Worm (Caenorhabditis elegans) whole organism, mixed stage, embryonic: Measurements from ENCODE around the gene sra-13.

Source experiments
- M03D4.4 ChIP-seq: sonication (generic microtip); optimal IDR thresholded peaks from 2 replicates; lab custom pipeline; 2017; ENCODE audit warnings: mild to moderate bottlenecking, missing genetic modification characterization, missing compliant biosample characterization
- bed-3 ChIP-seq: fragments of 200-800 bp; sonication (Bioruptor generic); optimal IDR thresholded peaks from 3 replicates; lab custom pipeline; 2018; ENCODE audit warnings: mild to moderate bottlenecking, missing genetic modification characterization, moderate library complexity, missing compliant biosample characterization
- blmp-1 ChIP-seq: fragments of 150-350 bp; optimal IDR thresholded peaks from 2 replicates; lab custom pipeline; 2014; ENCODE audit warnings: missing biosample characterization, missing genetic modification characterization
- ceh-39 ChIP-seq: fragments of 150-350 bp; optimal IDR thresholded peaks from 2 replicates; lab custom pipeline; 2014; ENCODE audit warnings: missing biosample characterization, missing genetic modification characterization
- ceh-43 ChIP-seq: fragments of 200-800 bp; sonication (Bioruptor generic); optimal IDR thresholded peaks from 2 replicates; lab custom pipeline; 2018; ENCODE audit warnings: mild to moderate bottlenecking, missing genetic modification characterization, moderate library complexity, missing compliant biosample characterization
- ceh-83 ChIP-seq: fragments of 200-800 bp; sonication (Bioruptor generic); optimal IDR thresholded peaks from 2 replicates; lab custom pipeline; 2018; ENCODE audit warnings: mild to moderate bottlenecking, missing genetic modification characterization, missing compliant biosample characterization
- ces-1 ChIP-seq: fragments of 150-350 bp; optimal IDR thresholded peaks from 2 replicates; lab custom pipeline; 2014; ENCODE audit warnings: missing biosample characterization, missing genetic modification reagents, missing genetic modification characterization
- cnd-1 ChIP-seq: fragments of 200-800 bp; sonication (Bioruptor generic); optimal IDR thresholded peaks from 2 replicates; lab custom pipeline; 2018; ENCODE audit warnings: mild to moderate bottlenecking, missing genetic modification characterization, missing compliant biosample characterization
- drap-1 ChIP-seq: fragments of 200-800 bp; sonication (Bioruptor generic); optimal IDR thresholded peaks from 3 replicates; lab custom pipeline; 2018; ENCODE audit warnings: mild to moderate bottlenecking, missing genetic modification characterization, missing compliant biosample characterization
- elt-1 ChIP-seq: sonication (generic microtip); optimal IDR thresholded peaks from 2 replicates; lab custom pipeline; 2017; ENCODE audit warnings: missing genetic modification characterization, mild to moderate bottlenecking, missing compliant biosample characterization, antibody characterized with exemption, moderate library complexity, borderline replicate concordance; ENCODE audit not compliant: insufficient read depth
- elt-3 ChIP-seq: fragments of 150-350 bp; optimal IDR thresholded peaks from 2 replicates; lab custom pipeline; 2014; ENCODE audit warnings: missing biosample characterization, missing genetic modification characterization
- flh-1 ChIP-seq: fragments of 200-800 bp; sonication (Bioruptor generic); optimal IDR thresholded peaks from 2 replicates; lab custom pipeline; 2018; ENCODE audit warnings: mild to moderate bottlenecking, missing genetic modification characterization, moderate library complexity, missing compliant biosample characterization
- ham-2 ChIP-seq: fragments of 200-800 bp; sonication (Bioruptor generic); optimal IDR thresholded peaks from 2 replicates; lab custom pipeline; 2018; ENCODE audit warnings: mild to moderate bottlenecking, missing genetic modification characterization, missing compliant biosample characterization
- hlh-1 ChIP-seq: fragments of 150-350 bp; optimal IDR thresholded peaks from 2 replicates; lab custom pipeline; 2014; ENCODE audit warnings: missing biosample characterization, missing genetic modification reagents, missing genetic modification characterization
- lin-13 ChIP-seq: fragments of 150-350 bp; optimal IDR thresholded peaks from 2 replicates; lab custom pipeline; 2014; ENCODE audit warnings: missing biosample characterization, missing genetic modification characterization
- lin-32 ChIP-seq: fragments of 200-800 bp; sonication (Bioruptor generic); optimal IDR thresholded peaks from 2 replicates; lab custom pipeline; 2018; ENCODE audit warnings: mild to moderate bottlenecking, missing genetic modification characterization, missing compliant biosample characterization
- lsy-2 ChIP-seq: fragments of 150-350 bp; optimal IDR thresholded peaks from 2 replicates; lab custom pipeline; 2014; ENCODE audit warnings: missing biosample characterization, missing genetic modification characterization
- mab-5 ChIP-seq: fragments of 150-350 bp; optimal IDR thresholded peaks from 2 replicates; lab custom pipeline; 2014; ENCODE audit warnings: missing biosample characterization, missing genetic modification characterization
- mep-1 ChIP-seq: fragments of 150-350 bp; optimal IDR thresholded peaks from 2 replicates; lab custom pipeline; 2017; ENCODE audit warnings: missing biosample characterization, missing genetic modification reagents, missing genetic modification characterization, inconsistent platforms
- mls-2 ChIP-seq: sonication (generic microtip); optimal IDR thresholded peaks from 2 replicates; lab custom pipeline; 2016; ENCODE audit warnings: mild to moderate bottlenecking, missing genetic modification characterization, moderate library complexity, missing compliant biosample characterization
- nhr-12 ChIP-seq: fragments of 150-350 bp; optimal IDR thresholded peaks from 2 replicates; lab custom pipeline; 2014; ENCODE audit warnings: missing biosample characterization, missing genetic modification characterization
- nhr-2 ChIP-seq: fragments of 150-350 bp; optimal IDR thresholded peaks from 2 replicates; lab custom pipeline; 2014; ENCODE audit warnings: missing biosample characterization, missing genetic modification characterization
- nhr-237 ChIP-seq: fragments of 150-350 bp; optimal IDR thresholded peaks from 2 replicates; lab custom pipeline; 2014; ENCODE audit warnings: missing biosample characterization, missing genetic modification characterization
- nhr-28 ChIP-seq: fragments of 150-350 bp; optimal IDR thresholded peaks from 2 replicates; lab custom pipeline; 2014; ENCODE audit warnings: missing biosample characterization, missing genetic modification characterization
- nhr-76 ChIP-seq: sonication (generic microtip); optimal IDR thresholded peaks from 2 replicates; lab custom pipeline; 2017; ENCODE audit warnings: missing biosample characterization, missing genetic modification characterization
- pha-4 ChIP-seq: fragments of 150-350 bp; optimal IDR thresholded peaks from 2 replicates; lab custom pipeline; 2018; ENCODE audit warnings: missing biosample characterization, missing genetic modification reagents, missing genetic modification characterization
- sem-2 ChIP-seq: fragments of 200-800 bp; sonication (Bioruptor generic); optimal IDR thresholded peaks from 2 replicates; lab custom pipeline; 2018; ENCODE audit warnings: mild to moderate bottlenecking, missing genetic modification characterization, missing compliant biosample characterization
- snpc-4 ChIP-seq: fragments of 150-350 bp; optimal IDR thresholded peaks from 2 replicates; lab custom pipeline; 2014; ENCODE audit warnings: missing biosample characterization, missing genetic modification characterization
- sptf-1 ChIP-seq: sonication (generic microtip); optimal IDR thresholded peaks from 2 replicates; lab custom pipeline; 2017; ENCODE audit warnings: mild to moderate bottlenecking, missing genetic modification characterization, moderate library complexity, missing compliant biosample characterization
- tbx-8 ChIP-seq: fragments of 200-800 bp; sonication (Bioruptor generic); optimal IDR thresholded peaks from 2 replicates; lab custom pipeline; 2018; ENCODE audit warnings: mild to moderate bottlenecking, missing genetic modification characterization, moderate library complexity, missing compliant biosample characterization
- unc-120 ChIP-seq: sonication (generic microtip); optimal IDR thresholded peaks from 2 replicates; lab custom pipeline; 2017; ENCODE audit warnings: missing genetic modification characterization, missing compliant biosample characterization; ENCODE audit not compliant: poor library complexity, severe bottlenecking
- unc-39 ChIP-seq: fragments of 150-350 bp; optimal IDR thresholded peaks from 2 replicates; lab custom pipeline; 2014; ENCODE audit warnings: missing biosample characterization, missing genetic modification characterization
- unc-62 ChIP-seq: fragments of 150-350 bp; optimal IDR thresholded peaks from 2 replicates; lab custom pipeline; 2014; ENCODE audit warnings: missing biosample characterization, missing genetic modification reagents, missing genetic modification characterization
- zip-8 ChIP-seq: fragments of 150-350 bp; optimal IDR thresholded peaks from 2 replicates; lab custom pipeline; 2014; ENCODE audit warnings: missing biosample characterization, missing genetic modification characterization
- ztf-11 ChIP-seq: fragments of 150-350 bp; optimal IDR thresholded peaks from 2 replicates; lab custom pipeline; 2014; ENCODE audit warnings: missing biosample characterization, missing genetic modification characterization

The sra-13 gene

DNA sequence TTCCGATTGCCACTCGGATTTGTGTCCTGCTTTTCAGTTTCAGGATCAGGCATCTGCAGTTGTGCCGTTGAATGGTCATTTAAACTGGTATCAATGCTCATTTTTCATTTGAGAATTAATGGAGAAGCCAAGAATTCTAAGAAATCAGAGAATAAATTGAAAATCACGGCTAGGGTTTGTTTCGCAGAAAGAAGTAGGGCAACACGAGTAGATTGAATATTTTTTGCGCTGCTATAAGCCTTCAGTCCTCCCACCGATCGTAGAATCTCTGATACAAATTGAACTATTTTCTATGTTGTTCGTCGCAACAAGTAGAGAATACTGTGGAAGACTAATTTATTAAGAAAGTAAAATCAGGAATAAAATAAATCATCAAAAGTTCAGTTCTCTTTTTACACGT lies 29.6 kb downstream of the sra-13 start, which contains the start of gene acp-3:
Gene acp-3, minus strand, starts transcription at position 101 of the 400 bp plus-strand sequence.
- TF ChIP-seq sem-2 (GFP tag; lab: Kevin White, UChicago) (no peak), blmp-1 (tag; lab: Kevin White, UChicago) (no peak), pha-4 (tag; lab: Kevin White, UChicago) (no peak), tbx-8 (GFP tag; lab: Kevin White, UChicago) (no peak), elt-1 (tag; lab: Kevin White, UChicago) (no peak), mls-2 (no peak), nhr-12 (tag; lab: Kevin White, UChicago) (no peak)

DNA sequence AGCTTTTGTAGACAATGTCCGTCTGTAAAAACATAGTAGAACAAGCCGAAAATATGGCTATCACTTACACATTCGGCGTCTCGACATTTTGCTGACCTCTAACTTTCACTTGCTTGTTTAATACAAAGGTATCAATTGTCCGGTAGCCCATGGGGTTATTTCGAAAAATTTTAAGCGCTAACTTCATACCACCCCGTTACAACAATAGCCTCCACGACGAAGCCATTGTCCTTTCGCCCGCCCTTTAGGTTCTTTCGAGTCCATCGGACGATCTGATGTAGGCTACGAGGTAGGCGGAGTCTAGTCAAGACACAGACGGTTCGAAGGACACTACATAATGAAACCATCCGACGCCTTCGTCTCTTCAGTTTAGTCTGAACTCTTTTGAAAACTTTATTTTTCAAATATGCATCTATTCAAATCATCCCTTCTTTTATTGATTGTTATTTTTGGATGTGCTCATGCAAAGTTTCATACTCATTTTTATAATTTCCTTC lies 31.4 kb downstream of the sra-13 start, which contains the start of gene lips-10:
Gene lips-10, plus strand, starts transcription at position 378 of the 497 bp plus-strand sequence.
- peak; percentile 36 for TF ChIP-seq ham-2
- no peak for TF ChIP-seq unc-120 (tag; lab: Kevin White, UChicago)

DNA sequence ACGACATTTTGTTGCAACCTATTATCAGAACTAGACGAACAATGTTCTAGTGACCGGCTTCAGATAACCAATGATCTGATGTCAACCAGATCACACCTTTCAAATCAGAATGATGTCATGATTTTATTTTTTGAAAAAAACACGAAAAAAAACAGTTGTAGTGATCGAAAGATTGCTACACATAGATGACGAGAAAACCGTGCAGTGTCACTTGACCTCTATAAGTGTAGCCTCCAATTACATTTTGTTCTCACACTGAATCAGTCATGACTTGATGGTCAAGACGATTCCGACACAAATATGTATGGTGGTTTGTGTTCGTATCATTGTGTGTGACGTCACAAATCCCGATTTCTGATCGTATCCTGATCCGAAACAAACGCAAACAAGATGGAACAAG lies 32.6 kb downstream of the sra-13 start:
- TF ChIP-seq nhr-12 (tag; lab: Kevin White, UChicago) (no peak), zip-8 (tag; lab: Kevin White, UChicago) (peak; percentile 7), lin-32 (GFP tag; lab: Kevin White, UChicago) (no peak), unc-39 (tag; lab: Kevin White, UChicago) (no peak), ztf-11 (tag; lab: Kevin White, UChicago) (no peak), nhr-2 (no peak), lin-13 (tag; lab: Kevin White, UChicago) (no peak)

DNA sequence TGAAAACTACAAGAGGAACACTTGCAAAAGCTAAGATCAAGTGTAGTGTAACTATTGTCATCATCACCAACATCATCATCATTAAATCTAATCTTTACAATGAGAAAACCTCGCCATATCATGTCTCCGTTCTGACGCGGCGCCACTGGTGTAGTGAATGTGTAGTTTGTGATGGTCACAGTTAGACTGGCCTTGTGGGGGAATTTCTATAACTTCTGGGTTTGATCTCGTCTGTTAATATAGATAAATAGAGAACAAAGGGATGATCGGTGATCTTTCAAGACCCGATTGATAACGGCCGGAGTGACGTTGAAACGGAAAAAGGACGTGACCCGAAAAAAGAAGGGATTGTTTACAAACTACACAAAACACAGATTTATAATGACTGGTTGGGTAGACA lies 33.3 kb downstream of the sra-13 start:
- TF ChIP-seq bed-3 (GFP tag; lab: Kevin White, UChicago) (no peak), mab-5 (tag; lab: Kevin White, UChicago) (no peak), nhr-28 (tag; lab: Kevin White, UChicago) (peak; percentile 17), ceh-39 (tag; lab: Kevin White, UChicago) (no peak)

DNA sequence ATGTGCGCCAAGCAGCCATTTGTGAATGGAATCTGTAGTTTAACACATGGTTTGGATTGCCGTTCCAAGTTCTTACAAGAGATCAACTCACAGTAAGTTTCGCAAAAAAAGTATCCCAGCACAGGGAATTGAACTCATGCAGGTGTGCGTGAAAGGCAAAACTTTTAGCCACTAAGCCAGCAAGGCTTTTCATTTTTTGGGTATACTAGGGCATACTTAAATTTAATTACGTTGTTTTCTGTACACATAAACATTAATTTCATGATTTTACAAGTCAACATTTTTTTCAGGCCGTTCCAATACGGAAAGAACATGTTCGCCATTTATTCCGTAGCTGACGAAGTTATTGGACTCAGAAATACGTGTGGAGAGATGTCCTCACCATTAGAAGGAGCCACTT lies 34.0 kb downstream of the sra-13 start:
- TF ChIP-seq unc-120 (tag; lab: Kevin White, UChicago) (no peak), tbx-8 (GFP tag; lab: Kevin White, UChicago) (no peak), nhr-28 (tag; lab: Kevin White, UChicago) (no peak), ces-1 (GFP tag; lab: Kevin White, UChicago) (no peak), nhr-12 (tag; lab: Kevin White, UChicago) (no peak), elt-3 (no peak), unc-62 (GFP tag; lab: Kevin White, UChicago) (no peak), sem-2 (GFP tag; lab: Kevin White, UChicago) (no peak), ceh-83 (GFP tag; lab: Kevin White, UChicago) (no peak), ceh-43 (GFP tag; lab: Kevin White, UChicago) (no peak)

DNA sequence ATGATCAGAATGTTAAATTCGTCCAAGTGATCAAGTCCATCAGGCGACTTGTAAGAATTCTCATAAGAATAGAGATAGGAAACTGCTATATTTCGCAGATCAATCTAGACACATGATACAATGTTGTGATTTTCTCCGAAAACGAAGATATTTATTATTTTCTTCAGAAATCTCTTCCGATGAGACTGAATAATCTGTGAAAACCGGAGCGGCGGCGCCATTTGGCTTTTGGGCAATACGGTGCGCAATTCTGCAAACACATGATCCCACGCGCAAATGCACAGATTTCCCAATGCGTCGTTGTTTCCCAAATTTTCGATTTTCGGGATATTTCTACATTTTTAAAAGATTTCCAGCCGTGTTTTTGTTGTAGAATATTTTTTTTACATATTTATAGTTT lies 34.7 kb downstream of the sra-13 start:
- TF ChIP-seq M03D4.4 (tag; lab: Kevin White, UChicago): no peak
- no peak for TF ChIP-seq ceh-43 (GFP tag; lab: Kevin White, UChicago)
- TF ChIP-seq elt-3: no peak
- peak; percentile 78 for TF ChIP-seq unc-120 (tag; lab: Kevin White, UChicago)
- TF ChIP-seq ceh-39 (tag; lab: Kevin White, UChicago): no peak
- no peak for TF ChIP-seq pha-4 (tag; lab: Kevin White, UChicago)
- no peak for TF ChIP-seq unc-62 (GFP tag; lab: Kevin White, UChicago)
- peak; percentile 34 for TF ChIP-seq lin-13 (tag; lab: Kevin White, UChicago)
- TF ChIP-seq mep-1 (tag; lab: Kevin White, UChicago): peak; percentile 73
- no peak for TF ChIP-seq snpc-4 (tag; lab: Kevin White, UChicago)
- TF ChIP-seq nhr-237: peak; percentile 47
- TF ChIP-seq tbx-8 (GFP tag; lab: Kevin White, UChicago): no peak
- no peak for TF ChIP-seq cnd-1 (tag; lab: Kevin White, UChicago)
- TF ChIP-seq bed-3 (GFP tag; lab: Kevin White, UChicago): no peak
- no peak for TF ChIP-seq zip-8 (tag; lab: Kevin White, UChicago)
- no peak for TF ChIP-seq sem-2 (GFP tag; lab: Kevin White, UChicago)
- peak; percentile 4 for TF ChIP-seq ces-1 (GFP tag; lab: Kevin White, UChicago)
- TF ChIP-seq nhr-76 (tag; lab: Kevin White, UChicago): no peak
- peak; percentile 3 for TF ChIP-seq hlh-1 (tag; lab: Kevin White, UChicago)
- TF ChIP-seq ham-2: peak; percentile 33
- no peak for TF ChIP-seq ztf-11 (tag; lab: Kevin White, UChicago)
- peak; percentile 92 for TF ChIP-seq lsy-2 (tag; lab: Kevin White, UChicago)
- no peak for TF ChIP-seq blmp-1 (tag; lab: Kevin White, UChicago)
- TF ChIP-seq mls-2: no peak
- no peak for TF ChIP-seq elt-1 (tag; lab: Kevin White, UChicago)
- peak; percentile 17 for TF ChIP-seq lin-32 (GFP tag; lab: Kevin White, UChicago)
- TF ChIP-seq drap-1: no peak
- TF ChIP-seq ceh-83 (GFP tag; lab: Kevin White, UChicago): no peak
- no peak for TF ChIP-seq nhr-12 (tag; lab: Kevin White, UChicago)
- TF ChIP-seq flh-1 (GFP tag; lab: Kevin White, UChicago): no peak
- TF ChIP-seq mab-5 (tag; lab: Kevin White, UChicago): no peak
- no peak for TF ChIP-seq nhr-28 (tag; lab: Kevin White, UChicago)
- no peak for TF ChIP-seq sptf-1 (tag; lab: Kevin White, UChicago)
- TF ChIP-seq nhr-2: no peak
- no peak for TF ChIP-seq unc-39 (tag; lab: Kevin White, UChicago)
- TF ChIP-seq, all 35 proteins: peak for 9
